Worm (Caenorhabditis elegans) whole organism, young adult: ENCODE measurements around the gene clec-147.

Source experiments
- B0019.2 ChIP-seq: fragments of 200-800 bp; sonication (Bioruptor generic); conservative IDR thresholded peaks from 2 replicates; pipeline ENCODE4 v1.3.6; 2022; ENCODE audit warnings: missing genetic modification reagents, missing genetic modification characterization, missing compliant biosample characterization
- D2030.7 ChIP-seq: fragments of 200-800 bp; sonication (Bioruptor generic); IDR thresholded peaks from 2 replicates; pipeline ENCODE4 v1.3.6; 2022; ENCODE audit warnings: missing genetic modification reagents, missing genetic modification characterization, missing compliant biosample characterization
- F22D6.2 ChIP-seq: sonication (generic microtip); optimal IDR thresholded peaks from 2 replicates; lab custom pipeline; 2016; ENCODE audit warnings: mild to moderate bottlenecking, missing genetic modification characterization, missing compliant biosample characterization
- F37B4.10 ChIP-seq: fragments of 200-800 bp; sonication (Bioruptor generic); IDR thresholded peaks from 2 replicates; pipeline ENCODE4 v1.3.6; 2022; ENCODE audit warnings: missing genetic modification characterization, missing compliant biosample characterization
- K12H6.12 ChIP-seq: fragments of 200-800 bp; sonication (Bioruptor generic); optimal IDR thresholded peaks from 2 replicates; lab custom pipeline; 2018; ENCODE audit warnings: mild to moderate bottlenecking, missing genetic modification characterization, missing compliant biosample characterization
- T26A5.8 ChIP-seq: sonication (generic microtip); optimal IDR thresholded peaks from 2 replicates; lab custom pipeline; 2016; ENCODE audit warnings: missing genetic modification characterization, missing compliant biosample characterization
- ZK185.1 ChIP-seq: sonication (generic microtip); optimal IDR thresholded peaks from 2 replicates; lab custom pipeline; 2016; ENCODE audit warnings: mild to moderate bottlenecking, missing genetic modification characterization, missing compliant biosample characterization; ENCODE audit not compliant: poor library complexity, severe bottlenecking
- aptf-3 ChIP-seq: fragments of 200-800 bp; sonication (Bioruptor generic); IDR thresholded peaks from 2 replicates; pipeline ENCODE4 v1.3.6; 2022; ENCODE audit warnings: missing genetic modification characterization, missing compliant biosample characterization
- ccch-3 ChIP-seq: fragments of 200-800 bp; sonication (Bioruptor generic); optimal IDR thresholded peaks from 2 replicates; lab custom pipeline; 2018; ENCODE audit warnings: mild to moderate bottlenecking, missing genetic modification characterization, missing compliant biosample characterization
- cebp-2 ChIP-seq: fragments of 200-800 bp; sonication (Bioruptor generic); IDR thresholded peaks from 2 replicates; pipeline ENCODE4 v1.3.6; 2022; ENCODE audit warnings: missing genetic modification characterization, missing compliant biosample characterization
- ceh-27 ChIP-seq: fragments of 200-800 bp; sonication (Bioruptor generic); optimal IDR thresholded peaks from 2 replicates; lab custom pipeline; 2018; ENCODE audit warnings: mild to moderate bottlenecking, missing genetic modification characterization, moderate library complexity, missing compliant biosample characterization
- ceh-40 ChIP-seq: fragments of 200-800 bp; sonication (Bioruptor generic); IDR thresholded peaks from 2 replicates; pipeline ENCODE4 v1.3.6; 2022; ENCODE audit warnings: missing genetic modification characterization, missing compliant biosample characterization
- dpff-1 ChIP-seq: sonication (generic microtip); optimal IDR thresholded peaks from 2 replicates; lab custom pipeline; 2017; ENCODE audit warnings: mild to moderate bottlenecking, missing genetic modification characterization, missing compliant biosample characterization
- efl-1 ChIP-seq: fragments of 150-350 bp; optimal IDR thresholded peaks from 2 replicates; lab custom pipeline; 2014; ENCODE audit warnings: missing biosample characterization, missing genetic modification reagents, missing genetic modification characterization
- egrh-3 ChIP-seq: fragments of 200-800 bp; sonication (Bioruptor generic); IDR thresholded peaks from 2 replicates; pipeline ENCODE4 v1.3.6; 2022; ENCODE audit warnings: missing genetic modification reagents, missing genetic modification characterization, missing compliant biosample characterization
- hlh-12 ChIP-seq: sonication (generic microtip); optimal IDR thresholded peaks from 2 replicates; lab custom pipeline; 2016; ENCODE audit warnings: missing genetic modification characterization, missing compliant biosample characterization
- hmg-20 ChIP-seq: fragments of 200-800 bp; sonication (Bioruptor generic); IDR thresholded peaks from 2 replicates; pipeline ENCODE4 v1.3.6; 2022; ENCODE audit warnings: missing genetic modification reagents, missing genetic modification characterization, missing compliant biosample characterization
- hrde-1 ChIP-seq: sonication (generic microtip); optimal IDR thresholded peaks from 2 replicates; lab custom pipeline; 2016; ENCODE audit warnings: missing genetic modification characterization, mild to moderate bottlenecking, missing compliant biosample characterization, moderate library complexity, missing genotype, missing genetic modification reagents, borderline replicate concordance
- hsf-1 ChIP-seq: fragments of 200-800 bp; sonication (Bioruptor generic); IDR thresholded peaks from 2 replicates; pipeline ENCODE4 v1.3.6; 2022; ENCODE audit warnings: missing genetic modification reagents, missing genetic modification characterization, missing compliant biosample characterization
- lin-26 ChIP-seq: fragments of 200-800 bp; sonication (Bioruptor generic); IDR thresholded peaks from 2 replicates; pipeline ENCODE4 v1.3.6; 2022; ENCODE audit warnings: missing genetic modification reagents, missing genetic modification characterization, missing compliant biosample characterization
- lin-40 ChIP-seq: sonication (generic microtip); optimal IDR thresholded peaks from 2 replicates; lab custom pipeline; 2016; ENCODE audit warnings: missing genetic modification characterization, mild to moderate bottlenecking, missing compliant biosample characterization, missing genotype, missing genetic modification reagents
- nfya-1 ChIP-seq: sonication (generic microtip); optimal IDR thresholded peaks from 2 replicates; lab custom pipeline; 2017; ENCODE audit warnings: antibody characterized with exemption, missing compliant biosample characterization, missing genetic modification characterization, borderline replicate concordance; ENCODE audit not compliant: insufficient read depth
- nhr-80 ChIP-seq: sonication (generic microtip); optimal IDR thresholded peaks from 2 replicates; lab custom pipeline; 2016; ENCODE audit warnings: missing genetic modification characterization, missing compliant biosample characterization
- pha-4 ChIP-seq: fragments of 150-350 bp; sonication (generic microtip); optimal IDR thresholded peaks from 2 replicates; lab custom pipeline; 2014; ENCODE audit warnings: missing biosample characterization, missing genetic modification reagents, missing genetic modification characterization
- rpc-1 ChIP-seq, 2 experiments: fragments of 150-350 bp in 1 of 2; sonication (generic microtip) in 1 of 2; optimal IDR thresholded peaks; 2 replicates each; lab custom pipeline; 2014 to 2018; ENCODE audit warnings: missing biosample characterization in 1 of 2, missing genetic modification characterization in 1 of 2, missing genetic modification reagents in 1 of 2, missing genotype in 1 of 2
- sea-2 ChIP-seq: fragments of 200-800 bp; sonication (Bioruptor generic); IDR thresholded peaks from 2 replicates; pipeline ENCODE4 v1.3.6; 2022; ENCODE audit warnings: missing genetic modification characterization, missing compliant biosample characterization
- tbp1 ChIP-seq: fragments of 200-800 bp; sonication (Bioruptor generic); optimal IDR thresholded peaks from 2 replicates; lab custom pipeline; 2018; ENCODE audit warnings: mild to moderate bottlenecking, missing genetic modification characterization, missing compliant biosample characterization
- tbx-9 ChIP-seq: sonication (generic microtip); optimal IDR thresholded peaks from 2 replicates; lab custom pipeline; 2016; ENCODE audit warnings: borderline replicate concordance, missing genetic modification characterization, inconsistent platforms, missing compliant biosample characterization
- ztf-18 ChIP-seq: sonication (generic microtip); optimal IDR thresholded peaks from 2 replicates; lab custom pipeline; 2016; ENCODE audit warnings: missing genotype, mild to moderate bottlenecking, missing genetic modification characterization, missing compliant biosample characterization
- ztf-25 ChIP-seq: fragments of 200-800 bp; sonication (Bioruptor generic); IDR thresholded peaks from 2 replicates; pipeline ENCODE4 v1.3.6; 2022; ENCODE audit warnings: missing genetic modification reagents, missing genetic modification characterization, missing compliant biosample characterization
- ztf-28 ChIP-seq: fragments of 200-800 bp; sonication (Bioruptor generic); IDR thresholded peaks from 2 replicates; pipeline ENCODE4 v1.3.6; 2022; ENCODE audit warnings: missing genetic modification reagents, missing genetic modification characterization, missing compliant biosample characterization
- ztf-6 ChIP-seq: fragments of 200-800 bp; sonication (Bioruptor generic); IDR thresholded peaks from 2 replicates; pipeline ENCODE4 v1.3.6; 2022; ENCODE audit warnings: missing genetic modification reagents, missing genetic modification characterization, missing compliant biosample characterization

clec-147 gene

DNA sequence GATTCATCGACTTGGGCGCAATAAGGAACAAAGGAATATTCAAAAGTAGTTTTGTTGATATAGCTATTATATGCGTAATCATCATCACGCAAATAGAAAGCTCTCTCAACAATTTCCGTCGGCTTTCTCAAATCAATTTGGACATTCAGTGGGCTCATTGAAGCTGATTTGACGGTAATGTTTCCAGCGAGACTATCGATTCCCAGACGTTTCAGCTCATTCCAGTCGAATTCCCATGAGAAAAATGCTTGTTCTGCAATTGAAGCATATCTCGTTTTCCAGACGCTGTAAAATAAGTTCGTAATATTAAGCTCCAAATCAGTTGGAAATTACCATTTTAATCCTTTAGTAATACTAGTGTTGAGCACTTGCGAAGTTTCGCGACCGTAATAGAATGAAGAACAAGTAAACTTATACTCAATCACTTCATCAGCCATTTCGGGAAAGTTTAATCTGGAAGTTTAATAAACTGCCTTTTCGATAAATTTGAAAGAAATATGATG lies 14.5 kb downstream of the clec-147 start, which contains the start of gene btb-20:
Gene btb-20 (minus strand): TSS at position 453 of the 503 bp plus-strand sequence.
- TF ChIP-seq ceh-27 (no peak), hmg-20 (GFP tag; lab: Robert Waterston, UW) (no peak), tbx-9 (tag; lab: Kevin White, UChicago) (no peak), B0019.2 (GFP tag; lab: Robert Waterston, UW) (no peak), hlh-12 (tag; lab: Kevin White, UChicago) (no peak), hrde-1 (tag; lab: Kevin White, UChicago) (no peak), cebp-2 (GFP tag; lab: Robert Waterston, UW) (no peak), tbp1 (GFP tag; lab: Kevin White, UChicago) (no peak)

DNA sequence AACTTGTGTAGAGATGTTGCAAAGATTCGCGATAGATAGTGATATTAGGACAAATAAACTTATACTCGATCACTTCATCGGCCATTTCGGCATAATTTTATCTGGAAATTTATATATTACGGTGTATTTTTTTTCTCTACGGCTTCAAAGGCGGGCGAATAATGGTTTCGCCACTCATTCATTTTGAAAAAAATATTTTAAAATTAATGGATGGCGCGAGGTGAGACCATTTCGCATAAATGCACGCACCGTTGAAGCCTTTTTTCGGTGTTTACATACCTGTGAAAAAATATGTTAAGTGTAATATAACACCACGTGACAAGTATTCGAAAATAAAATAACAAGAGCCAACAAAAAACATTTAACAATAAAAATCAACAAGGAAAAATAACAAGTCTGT lies 15.6 kb downstream of the clec-147 start, which contains the start of gene btb-19:
Gene btb-19 (minus strand): TSS at position 101 of the 400 bp plus-strand sequence.
- TF ChIP-seq egrh-3 (no peak), lin-40 (no peak)

DNA sequence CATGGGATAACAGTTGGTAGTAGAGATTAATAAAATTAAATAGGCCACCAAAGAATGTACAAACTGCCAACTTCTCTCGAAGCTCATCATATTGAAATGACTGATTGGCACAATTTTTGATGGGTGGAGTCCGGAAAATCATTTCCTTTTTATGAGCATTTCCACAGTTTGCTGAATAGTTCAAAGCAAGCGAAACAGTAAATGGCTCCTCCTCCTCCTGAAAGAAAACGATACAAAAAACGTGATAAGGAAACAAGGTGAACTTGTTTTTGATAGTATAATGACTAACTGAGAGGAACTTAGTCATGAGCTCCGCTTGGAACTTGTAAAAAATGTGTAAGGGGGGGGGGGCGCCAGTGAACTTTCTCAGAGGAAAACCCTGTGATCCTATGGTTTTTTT lies 22.6 kb downstream of the clec-147 start, which contains the start of gene K10H10.9:
Gene K10H10.9 (minus strand): TSS at position 101 of the 400 bp plus-strand sequence.
- no peak for TF ChIP-seq D2030.7 (GFP tag; lab: Robert Waterston, UW)
- TF ChIP-seq sea-2 (GFP tag; lab: Robert Waterston, UW), result no peak
- no peak for TF ChIP-seq ZK185.1
- no peak for TF ChIP-seq lin-26
- TF ChIP-seq tbx-9 (tag; lab: Kevin White, UChicago), result no peak
- TF ChIP-seq ztf-28 (GFP tag; lab: Robert Waterston, UW), result no peak
- TF ChIP-seq ccch-3 (GFP tag; lab: Kevin White, UChicago), result no peak
- no peak for TF ChIP-seq nfya-1 (tag; lab: Kevin White, UChicago)
- no peak for TF ChIP-seq K12H6.12
- no peak for TF ChIP-seq T26A5.8
- TF ChIP-seq rpc-1 (optimal IDR thresholded peaks at IDR 0.05; lab: Kevin White, UChicago), result no peak
- no peak for TF ChIP-seq rpc-1 (tag; optimal IDR thresholded peaks at IDR 0.05; lab: Kevin White, UChicago)
- TF ChIP-seq hsf-1, result no peak
- no peak for TF ChIP-seq F22D6.2 (tag; lab: Kevin White, UChicago)
- TF ChIP-seq dpff-1 (tag; lab: Kevin White, UChicago), result no peak
- TF ChIP-seq, all 124 proteins: peak for 0

DNA sequence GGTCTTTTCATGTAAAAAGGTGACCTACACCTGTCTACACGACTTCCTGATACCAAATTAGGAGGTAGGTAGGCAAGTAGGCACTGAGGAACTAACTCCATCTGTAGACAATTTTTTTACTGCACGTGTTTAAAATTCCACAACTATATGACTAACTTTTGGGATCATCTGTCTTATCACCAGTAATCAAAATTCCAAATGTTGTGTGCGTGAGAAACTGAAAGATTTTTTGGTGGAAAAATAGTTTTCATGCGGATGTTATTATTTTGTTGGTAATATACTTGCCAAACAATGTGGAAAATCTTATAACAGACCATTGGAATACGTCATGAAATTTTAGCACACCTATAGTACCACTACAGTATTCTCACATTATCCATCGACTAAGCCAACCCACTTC lies 26.4 kb downstream of the clec-147 start, which contains the start of gene K10H10.13:
Gene K10H10.13 (minus strand): TSS at position 101 of the 400 bp plus-strand sequence.
- no peak for TF ChIP-seq pha-4 (tag; lab: Kevin White, UChicago)
- TF ChIP-seq F37B4.10 (GFP tag; lab: Robert Waterston, UW), result no peak
- TF ChIP-seq ztf-6 (GFP tag; lab: Robert Waterston, UW), result no peak
- no peak for TF ChIP-seq ceh-40
- TF ChIP-seq ztf-25 (GFP tag; lab: Robert Waterston, UW), result no peak
- no peak for TF ChIP-seq ztf-18 (tag; lab: Kevin White, UChicago)
- TF ChIP-seq efl-1 (GFP tag; lab: Kevin White, UChicago), result no peak

DNA sequence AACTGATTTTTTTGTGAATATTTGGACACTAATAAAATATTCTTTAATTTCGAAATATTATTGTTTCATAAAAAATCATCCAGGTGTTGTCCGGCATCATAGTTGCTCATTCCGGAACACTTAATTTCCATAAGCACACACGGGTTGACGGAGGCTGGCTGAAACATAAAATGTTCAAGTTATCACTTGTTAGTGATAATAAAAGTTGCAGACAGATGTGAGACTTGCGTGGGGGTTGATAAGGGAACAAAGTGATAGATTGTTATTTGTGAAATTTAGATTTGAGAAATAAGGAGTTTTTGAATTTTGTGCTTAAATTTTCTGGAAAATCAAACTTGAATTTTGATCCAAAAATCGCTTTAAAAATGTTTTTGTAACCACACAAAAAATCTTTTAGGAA lies 27.5 kb downstream of the clec-147 start:
- TF ChIP-seq nhr-80 (tag; lab: Kevin White, UChicago) (peak; percentile 5), aptf-3 (no peak)
